Worm (Caenorhabditis elegans) whole organism, L2 larva: ENCODE results near the gene zip-2.

Experiments
- ZK546.5 ChIP-seq: sonication (generic microtip); optimal IDR thresholded peaks from 2 replicates; lab custom pipeline; 2017; ENCODE audit warnings: missing biosample characterization, missing genetic modification characterization
- elt-1 ChIP-seq: fragments of 150-350 bp; optimal IDR thresholded peaks from 2 replicates; lab custom pipeline; 2014; ENCODE audit warnings: missing biosample characterization, missing genetic modification characterization
- lin-39 ChIP-seq: fragments of 150-350 bp; optimal IDR thresholded peaks from 2 replicates; lab custom pipeline; 2014; ENCODE audit warnings: missing biosample characterization, missing genetic modification reagents, missing genetic modification characterization
- lsy-2 ChIP-seq, 2 experiments: fragments of 150-350 bp in 1 of 2; sonication (generic microtip) in 1 of 2; optimal IDR thresholded peaks; 2 replicates each; lab custom pipeline; 2014 to 2017; ENCODE audit warnings: missing biosample characterization in 2 of 2, missing genetic modification characterization in 2 of 2
- mdl-1 ChIP-seq, 2 experiments: fragments of 150-350 bp in 1 of 2; sonication (generic microtip) in 1 of 2; optimal IDR thresholded peaks; 2 replicates each; lab custom pipeline; 2017; ENCODE audit warnings: missing biosample characterization in 2 of 2, missing genetic modification characterization in 2 of 2
- skn-1 ChIP-seq: sonication (generic microtip); optimal IDR thresholded peaks from 2 replicates; lab custom pipeline; 2017; ENCODE audit warnings: missing biosample characterization, missing genetic modification characterization
- snpc-4 ChIP-seq: fragments of 150-350 bp; optimal IDR thresholded peaks from 2 replicates; lab custom pipeline; 2014; ENCODE audit warnings: missing biosample characterization, missing genetic modification characterization
- unc-39 ChIP-seq: fragments of 150-350 bp; optimal IDR thresholded peaks from 2 replicates; lab custom pipeline; 2014; ENCODE audit warnings: missing biosample characterization, missing genetic modification characterization
- unc-62 ChIP-seq: fragments of 150-350 bp; optimal IDR thresholded peaks from 2 replicates; lab custom pipeline; 2014; ENCODE audit warnings: missing biosample characterization, missing genetic modification reagents, missing genetic modification characterization

DNA sequence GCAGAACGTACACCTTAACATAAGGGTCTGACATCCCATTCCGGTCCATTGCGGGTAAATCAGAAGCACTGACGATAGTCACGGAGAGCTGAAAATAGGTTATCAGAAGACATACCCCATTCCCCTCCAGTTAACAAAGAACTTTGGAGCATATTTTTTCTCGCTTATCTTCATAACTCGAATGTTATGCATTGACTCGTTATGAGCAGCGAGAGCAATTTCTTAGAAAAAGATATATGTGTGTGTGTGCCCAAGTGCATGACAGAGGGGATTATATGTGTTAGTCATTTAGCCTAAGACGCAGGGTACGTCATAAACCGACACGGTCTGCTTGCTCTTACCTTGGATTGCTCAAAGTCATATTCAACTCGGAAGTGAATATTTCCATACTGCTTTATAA, 43.2 kb upstream of the zip-2 start:
- TF ChIP-seq snpc-4 (tag; lab: Kevin White, UChicago) (no peak), lsy-2 (tag; optimal IDR thresholded peaks at IDR 0.05; lab: Kevin White, UChicago) (peak in 1 of 2 experiments; percentile 39), skn-1 (tag; lab: Kevin White, UChicago) (no peak), unc-39 (tag; lab: Kevin White, UChicago) (no peak), mdl-1 (tag; optimal IDR thresholded peaks at IDR 0.05; lab: Kevin White, UChicago) (no peak), elt-1 (tag; lab: Kevin White, UChicago) (no peak), unc-62 (GFP tag; lab: Kevin White, UChicago) (no peak), ZK546.5 (no peak), lin-39 (tag; lab: Kevin White, UChicago) (no peak)
